Fruit fly (Drosophila melanogaster) whole organism, embryonic: Measurements from ENCODE around the gene Gyc88E.

Source experiments
- CG10209 ChIP-seq: fragments of 200-800 bp; sonication (Bioruptor generic); optimal IDR thresholded peaks from 3 replicates; lab custom pipeline; 2017; ENCODE audit warnings: missing biosample characterization, mild to moderate bottlenecking, missing genetic modification characterization, missing genetic modification reagents
- CG1024 ChIP-seq: fragments of 200-800 bp; sonication (Bioruptor generic); IDR thresholded peaks from 2 replicates; pipeline ENCODE4 v1.3.6; 2022; ENCODE audit warnings: missing biosample characterization, missing genetic modification characterization
- CG10321 ChIP-seq: fragments of 200-800 bp; sonication (Bioruptor generic); IDR thresholded peaks from 2 replicates; pipeline ENCODE4 v1.3.6; 2022; ENCODE audit warnings: missing biosample characterization, missing genetic modification characterization
- CG10979 ChIP-seq: fragments of 200-800 bp; sonication (Bioruptor generic); optimal IDR thresholded peaks from 2 replicates; lab custom pipeline; 2018; ENCODE audit warnings: missing biosample characterization, mild to moderate bottlenecking, missing genetic modification characterization, moderate library complexity
- CG15073 ChIP-seq: fragments of 200-800 bp; sonication (Bioruptor generic); optimal IDR thresholded peaks from 2 replicates; lab custom pipeline; 2016; ENCODE audit warnings: missing biosample characterization, missing genetic modification characterization
- CG1603 ChIP-seq: fragments of 200-800 bp; sonication (Bioruptor generic); optimal IDR thresholded peaks from 2 replicates; lab custom pipeline; 2019; ENCODE audit warnings: missing biosample characterization, mild to moderate bottlenecking, missing genetic modification characterization, moderate library complexity
- CG1647 ChIP-seq: fragments of 200-800 bp; sonication (Bioruptor generic); optimal IDR thresholded peaks from 3 replicates; lab custom pipeline; 2016; ENCODE audit warnings: missing biosample characterization, missing genetic modification characterization
- CG16863 ChIP-seq: fragments of 200-800 bp; sonication (Bioruptor generic); optimal IDR thresholded peaks from 3 replicates; lab custom pipeline; 2016; ENCODE audit warnings: missing biosample characterization, missing genetic modification characterization
- CG17359 ChIP-seq: fragments of 200-800 bp; sonication (Bioruptor generic); optimal IDR thresholded peaks from 3 replicates; lab custom pipeline; 2018; ENCODE audit warnings: missing biosample characterization, mild to moderate bottlenecking, missing genetic modification characterization, moderate library complexity
- CG2712 ChIP-seq: fragments of 200-800 bp; optimal IDR thresholded peaks from 3 replicates; lab custom pipeline; 2019; ENCODE audit warnings: missing biosample characterization, mild to moderate bottlenecking, missing genetic modification characterization, moderate library complexity
- CG32767 ChIP-seq: fragments of 200-800 bp; sonication (Bioruptor generic); IDR thresholded peaks from 2 replicates; pipeline ENCODE4 v1.3.6; 2022; ENCODE audit warnings: missing biosample characterization, missing genetic modification characterization
- CG33557 ChIP-seq: fragments of 200-800 bp; sonication (Bioruptor generic); optimal IDR thresholded peaks from 2 replicates; lab custom pipeline; 2019; ENCODE audit warnings: missing biosample characterization, mild to moderate bottlenecking, missing genetic modification characterization, moderate library complexity
- CG42726 ChIP-seq: fragments of 200-800 bp; sonication (Bioruptor generic); IDR thresholded peaks from 2 replicates; pipeline ENCODE4 v1.3.6; 2022; ENCODE audit warnings: missing biosample characterization, missing genetic modification characterization; ENCODE audit not compliant: partially characterized antibody
- CG4360 ChIP-seq: fragments of 200-800 bp; sonication (Bioruptor generic); IDR thresholded peaks from 2 replicates; pipeline ENCODE4 v1.3.6; 2022; ENCODE audit warnings: missing biosample characterization, missing genetic modification characterization
- CG4730 ChIP-seq: fragments of 200-800 bp; sonication (Bioruptor generic); IDR thresholded peaks from 2 replicates; pipeline ENCODE4 v1.3.6; 2022; ENCODE audit warnings: missing biosample characterization, missing genetic modification characterization
- CG6254 ChIP-seq: fragments of 200-800 bp; sonication (Bioruptor generic); optimal IDR thresholded peaks from 3 replicates; lab custom pipeline; 2017; ENCODE audit warnings: mild to moderate bottlenecking, missing biosample characterization, missing genetic modification reagents, missing genetic modification characterization
- CG6683 ChIP-seq: fragments of 200-800 bp; sonication (Bioruptor generic); optimal IDR thresholded peaks from 2 replicates; lab custom pipeline; 2017; ENCODE audit warnings: missing biosample characterization, mild to moderate bottlenecking, missing genetic modification characterization, missing genetic modification reagents
- CG6765 ChIP-seq: fragments of 200-800 bp; sonication (Bioruptor generic); optimal IDR thresholded peaks from 3 replicates; lab custom pipeline; 2017; ENCODE audit warnings: missing biosample characterization, mild to moderate bottlenecking, missing genetic modification characterization
- CG6854 ChIP-seq: fragments of 200-800 bp; sonication (Bioruptor generic); optimal IDR thresholded peaks from 3 replicates; lab custom pipeline; 2017; ENCODE audit warnings: missing biosample characterization, mild to moderate bottlenecking, missing genetic modification characterization
- CG8290 ChIP-seq, 3 experiments: fragments of 200-800 bp; sonication (Bioruptor generic); optimal IDR thresholded peaks; 2 replicates each; lab custom pipeline; 2016 to 2019; ENCODE audit warnings: missing biosample characterization in 3 of 3, missing genetic modification characterization in 3 of 3, mild to moderate bottlenecking in 2 of 3, moderate library complexity in 1 of 3
- CG9797 ChIP-seq: fragments of 200-800 bp; sonication (Bioruptor generic); optimal IDR thresholded peaks from 3 replicates; lab custom pipeline; 2018; ENCODE audit warnings: missing biosample characterization, mild to moderate bottlenecking, missing genetic modification characterization
- CoRest ChIP-seq: fragments of 200-800 bp; sonication (Bioruptor generic); optimal IDR thresholded peaks from 3 replicates; lab custom pipeline; 2018; ENCODE audit warnings: missing biosample characterization, mild to moderate bottlenecking, missing genetic modification characterization, moderate library complexity
- Fer3 ChIP-seq: fragments of 200-800 bp; sonication (Bioruptor generic); optimal IDR thresholded peaks from 2 replicates; lab custom pipeline; 2018; ENCODE audit warnings: missing biosample characterization, mild to moderate bottlenecking, missing genetic modification characterization, moderate library complexity
- Hand ChIP-seq: fragments of 200-800 bp; sonication (Bioruptor generic); optimal IDR thresholded peaks from 2 replicates; lab custom pipeline; 2017; ENCODE audit warnings: mild to moderate bottlenecking, missing biosample characterization, missing genetic modification reagents, missing genetic modification characterization
- Hmr ChIP-seq: fragments of 200-800 bp; sonication (Bioruptor generic); optimal IDR thresholded peaks from 3 replicates; lab custom pipeline; 2017; ENCODE audit warnings: mild to moderate bottlenecking, missing biosample characterization, missing genetic modification reagents, missing genetic modification characterization
- Med ChIP-seq: fragments of 200-800 bp; sonication (Bioruptor generic); peaks from one replicate; lab custom pipeline; 2016; ENCODE audit warnings: missing biosample characterization, missing genetic modification characterization, mild to moderate bottlenecking, inconsistent platforms, moderate library complexity
- Pdp1 ChIP-seq, 2 experiments: fragments of 200-800 bp; sonication (Bioruptor generic); optimal IDR thresholded peaks; 3 replicates each; lab custom pipeline; 2016; ENCODE audit warnings: missing biosample characterization in 2 of 2, missing genetic modification characterization in 2 of 2, mild to moderate bottlenecking in 1 of 2, moderate library complexity in 1 of 2
- Sin3A ChIP-seq: fragments of >200 bp; optimal IDR thresholded peaks from 2 replicates; lab custom pipeline; 2018
- Spps ChIP-seq: fragments of 200-800 bp; sonication (Bioruptor generic); optimal IDR thresholded peaks from 2 replicates; lab custom pipeline; 2018; ENCODE audit warnings: missing biosample characterization, mild to moderate bottlenecking, missing genetic modification characterization
- Ssrp ChIP-seq: fragments of 200-800 bp; sonication (Bioruptor generic); optimal IDR thresholded peaks from 2 replicates; lab custom pipeline; 2018; ENCODE audit warnings: missing biosample characterization, mild to moderate bottlenecking, missing genetic modification characterization, moderate library complexity
- Trl ChIP-seq, 3 experiments: fragments of >200 bp in 2 of 3; fragments of 200-800 bp in 1 of 3; sonication (Bioruptor generic) in 1 of 3; optimal IDR thresholded peaks; 2 replicates in 1 of 3; 3 replicates in 2 of 3; lab custom pipeline; 2016 to 2017; ENCODE audit warnings: missing biosample characterization in 1 of 3, missing genetic modification characterization in 1 of 3
- Vsx1 ChIP-seq: fragments of 200-800 bp; sonication (Bioruptor generic); optimal IDR thresholded peaks from 2 replicates; lab custom pipeline; 2017; ENCODE audit warnings: missing biosample characterization, mild to moderate bottlenecking, missing genetic modification characterization, missing genetic modification reagents
- abd-A ChIP-seq: fragments of 200-800 bp; sonication (Bioruptor generic); optimal IDR thresholded peaks from 3 replicates; lab custom pipeline; 2019; ENCODE audit warnings: missing biosample characterization, mild to moderate bottlenecking, missing genetic modification characterization, moderate library complexity
- crol ChIP-seq: fragments of 200-800 bp; sonication (Bioruptor generic); IDR thresholded peaks from 2 replicates; pipeline ENCODE4 v1.3.6; 2022; ENCODE audit warnings: missing biosample characterization, missing genetic modification characterization
- cwo ChIP-seq: fragments of 200-800 bp; sonication (Bioruptor generic); optimal IDR thresholded peaks from 3 replicates; lab custom pipeline; 2017; ENCODE audit warnings: missing biosample characterization, missing genetic modification characterization, mild to moderate bottlenecking, moderate library complexity, missing genetic modification reagents
- gce ChIP-seq: fragments of 200-800 bp; sonication (Bioruptor generic); IDR thresholded peaks from 3 replicates; pipeline ENCODE4 v1.3.6; 2022; ENCODE audit warnings: missing biosample characterization, missing genetic modification characterization
- gem ChIP-seq: fragments of 200-800 bp; sonication (Bioruptor generic); optimal IDR thresholded peaks from 2 replicates; lab custom pipeline; 2019; ENCODE audit warnings: missing biosample characterization, mild to moderate bottlenecking, missing genetic modification characterization, moderate library complexity
- gro ChIP-seq: fragments of 200-800 bp; sonication (Bioruptor generic); optimal IDR thresholded peaks from 2 replicates; lab custom pipeline; 2016; ENCODE audit warnings: missing biosample characterization, missing genetic modification characterization
- kay ChIP-seq: fragments of 200-800 bp; sonication (Bioruptor generic); optimal IDR thresholded peaks from 2 replicates; lab custom pipeline; 2016; ENCODE audit warnings: missing biosample characterization, missing genetic modification characterization
- nerfin-1 ChIP-seq: fragments of 200-800 bp; sonication (Bioruptor generic); optimal IDR thresholded peaks from 3 replicates; lab custom pipeline; 2019; ENCODE audit warnings: missing biosample characterization, mild to moderate bottlenecking, missing genetic modification characterization, moderate library complexity
- nerfin-2 ChIP-seq: fragments of 200-800 bp; sonication (Bioruptor generic); IDR thresholded peaks from 2 replicates; pipeline ENCODE4 v1.3.6; 2022; ENCODE audit warnings: missing biosample characterization, missing genetic modification characterization; ENCODE audit not compliant: partially characterized antibody
- org-1 ChIP-seq: fragments of 200-800 bp; sonication (Bioruptor generic); optimal IDR thresholded peaks from 2 replicates; lab custom pipeline; 2017; ENCODE audit warnings: missing biosample characterization, missing genetic modification characterization
- repo ChIP-seq: fragments of 200-800 bp; sonication (Bioruptor generic); optimal IDR thresholded peaks from 2 replicates; lab custom pipeline; 2016; ENCODE audit warnings: missing biosample characterization, missing genetic modification characterization
- scrt ChIP-seq: fragments of 200-800 bp; sonication (Bioruptor generic); optimal IDR thresholded peaks from 2 replicates; lab custom pipeline; 2018; ENCODE audit warnings: missing biosample characterization, mild to moderate bottlenecking, missing genetic modification characterization, moderate library complexity
- slp2 ChIP-seq: fragments of 200-800 bp; sonication (Bioruptor generic); optimal IDR thresholded peaks from 2 replicates; lab custom pipeline; 2016; ENCODE audit warnings: missing biosample characterization, missing genetic modification characterization
- sug ChIP-seq: fragments of 200-800 bp; optimal IDR thresholded peaks from 2 replicates; lab custom pipeline; 2019; ENCODE audit warnings: missing biosample characterization, mild to moderate bottlenecking, missing genetic modification characterization, moderate library complexity
- trh ChIP-seq: fragments of 200-800 bp; sonication (Bioruptor generic); optimal IDR thresholded peaks from 2 replicates; lab custom pipeline; 2016; ENCODE audit warnings: missing biosample characterization, missing genetic modification characterization
- wek ChIP-seq: fragments of 200-800 bp; sonication (Bioruptor generic); optimal IDR thresholded peaks from 3 replicates; lab custom pipeline; 2018; ENCODE audit warnings: missing biosample characterization, mild to moderate bottlenecking, missing genetic modification characterization, moderate library complexity
- zen ChIP-seq: fragments of 200-800 bp; sonication (Bioruptor generic); optimal IDR thresholded peaks from 3 replicates; lab custom pipeline; 2018; ENCODE audit warnings: missing biosample characterization, mild to moderate bottlenecking, missing genetic modification characterization, moderate library complexity

Gyc88E gene

dm6 chr3R:15128646-15129429 lies 21.3 kb upstream of the Gyc88E start (continued):
- TF ChIP-seq Sin3A (no peak), CG6683 (GFP tag; lab: Kevin White, UChicago) (no peak), CG1024 (GFP tag; lab: Robert Waterston, UW) (no peak), nerfin-2 (GFP tag; lab: Robert Waterston, UW) (no peak), Hmr (GFP tag; lab: Kevin White, UChicago) (peak; percentile 71), scrt (no peak), CG16863 (GFP tag; lab: Kevin White, UChicago) (no peak), CG9797 (GFP tag; lab: Kevin White, UChicago) (no peak), nerfin-1 (tag; lab: Kevin White, UChicago) (no peak), Hand (GFP tag; lab: Kevin White, UChicago) (peak; percentile 16), CG4360 (GFP tag; lab: Robert Waterston, UW) (0 out of 2 replicates have a peak, but pooled peaks have one; percentile 10), CG17359 (tag; lab: Kevin White, UChicago) (peak; percentile 15), gce (GFP tag; lab: Robert Waterston, UW) (no peak), CG42726 (no peak), Ssrp (tag; lab: Kevin White, UChicago) (peak; percentile 18), Spps (tag; lab: Kevin White, UChicago) (no peak), org-1 (GFP tag; lab: Kevin White, UChicago) (peak; percentile 29), sug (tag; lab: Kevin White, UChicago) (no peak), CG6254 (GFP tag; lab: Kevin White, UChicago) (no peak), Fer3 (peak; percentile 14), zen (tag; lab: Kevin White, UChicago) (no peak), gro (GFP tag; lab: Kevin White, UChicago) (no peak), CG32767 (GFP tag; lab: Robert Waterston, UW) (no peak), CG2712 (tag; lab: Kevin White, UChicago) (peak; percentile 64), CG33557 (GFP tag; lab: Kevin White, UChicago) (no peak), Vsx1 (peak; percentile 1), CG10321 (no peak), CG1647 (GFP tag; lab: Kevin White, UChicago) (peak; percentile 5), CG1603 (peak; percentile 18), CoRest (tag; lab: Kevin White, UChicago) (peak; percentile 67), wek (GFP tag; lab: Kevin White, UChicago) (no peak), CG10979 (tag; lab: Kevin White, UChicago) (peak; percentile 25), CG10209 (GFP tag; lab: Kevin White, UChicago) (peak; percentile 49)

dm6 chr3R:15129998-15130397 lies 20.2 kb upstream of the Gyc88E start:
- TF ChIP-seq Pdp1 (GFP tag; optimal IDR thresholded peaks at IDR 0.05; lab: Kevin White, UChicago) (peak in 1 of 2 experiments; percentile 0), crol (GFP tag; lab: Robert Waterston, UW) (peak; percentile 48), slp2 (GFP tag; lab: Kevin White, UChicago) (no peak), trh (no peak), CG4730 (GFP tag; lab: Robert Waterston, UW) (no peak), CG15073 (GFP tag; lab: Kevin White, UChicago) (no peak), Trl (optimal IDR thresholded peaks at IDR 0.05; lab: Kevin White, UChicago) (no peak), Trl (GFP tag; optimal IDR thresholded peaks at IDR 0.05; lab: Kevin White, UChicago) (no peak), cwo (GFP tag; lab: Kevin White, UChicago) (peak; percentile 12), CG8290 (GFP tag; optimal IDR thresholded peaks at IDR 0.05; lab: Kevin White, UChicago) (no peak), CG8290 (tag; optimal IDR thresholded peaks at IDR 0.05; lab: Kevin White, UChicago) (peak in 1 of 2 experiments; percentile 28), repo (GFP tag; lab: Kevin White, UChicago) (no peak), gem (tag; lab: Kevin White, UChicago) (no peak), Med (GFP tag; lab: Kevin White, UChicago) (no peak), CG6854 (GFP tag; lab: Kevin White, UChicago) (no peak), kay (GFP tag; lab: Kevin White, UChicago) (no peak), CG6765 (GFP tag; lab: Kevin White, UChicago) (no peak), abd-A (peak; percentile 64)
